Worm (Caenorhabditis elegans) whole organism, early embryonic: ENCODE measurements around the gene F28A10.8.

Source experiments
- B0310.2 ChIP-seq: sonication (generic microtip); optimal IDR thresholded peaks from 2 replicates; lab custom pipeline; 2016; ENCODE audit warnings: mild to moderate bottlenecking, missing genetic modification characterization, missing compliant biosample characterization
- aly-1 ChIP-seq: sonication (generic microtip); optimal IDR thresholded peaks from 2 replicates; lab custom pipeline; 2016; ENCODE audit warnings: missing genetic modification characterization, missing compliant biosample characterization
- ama-1 ChIP-seq: fragments of 150-350 bp; optimal IDR thresholded peaks from 2 replicates; lab custom pipeline; 2014
- ceh-13 ChIP-seq: fragments of 200-800 bp; sonication (Bioruptor generic); optimal IDR thresholded peaks from 2 replicates; lab custom pipeline; 2018; ENCODE audit warnings: mild to moderate bottlenecking, missing genetic modification characterization, missing compliant biosample characterization
- ceh-36 ChIP-seq: sonication (generic microtip); optimal IDR thresholded peaks from 2 replicates; lab custom pipeline; 2016; ENCODE audit warnings: missing genetic modification characterization, inconsistent platforms, missing compliant biosample characterization
- ets-7 ChIP-seq: sonication (generic microtip); optimal IDR thresholded peaks from 2 replicates; lab custom pipeline; 2016; ENCODE audit warnings: missing genotype, missing genetic modification characterization, missing compliant biosample characterization
- flt-1 ChIP-seq: fragments of 200-800 bp; sonication (Bioruptor generic); IDR thresholded peaks from 2 replicates; pipeline ENCODE4 v1.3.6; 2022; ENCODE audit warnings: missing genetic modification characterization, missing compliant biosample characterization
- hmbx-1 ChIP-seq: sonication (generic microtip); optimal IDR thresholded peaks from 2 replicates; lab custom pipeline; 2016; ENCODE audit warnings: mild to moderate bottlenecking, missing genetic modification characterization, missing compliant biosample characterization
- hmg-4 ChIP-seq: fragments of 200-800 bp; sonication (Bioruptor generic); optimal IDR thresholded peaks from 2 replicates; lab custom pipeline; 2018; ENCODE audit warnings: mild to moderate bottlenecking, missing genetic modification characterization, missing compliant biosample characterization
- scrt-1 ChIP-seq: fragments of 200-800 bp; sonication (Bioruptor generic); IDR thresholded peaks from 2 replicates; pipeline ENCODE4 v1.3.6; 2022; ENCODE audit warnings: missing genetic modification characterization, missing compliant biosample characterization
- tbx-11 ChIP-seq: fragments of 200-800 bp; sonication (Bioruptor generic); IDR thresholded peaks from 2 replicates; pipeline ENCODE4 v1.3.6; 2022; ENCODE audit warnings: missing genetic modification characterization, missing compliant biosample characterization
- tra-4 ChIP-seq: sonication (generic microtip); optimal IDR thresholded peaks from 2 replicates; lab custom pipeline; 2017; ENCODE audit warnings: missing genetic modification characterization, missing compliant biosample characterization

- TF ChIP-seq B0310.2 (tag; lab: Kevin White, UChicago) (no peak), ets-7 (tag; lab: Kevin White, UChicago) (no peak), ama-1 (no peak), hmg-4 (GFP tag; lab: Kevin White, UChicago) (no peak), flt-1 (GFP tag; lab: Robert Waterston, UW) (no peak), tbx-11 (GFP tag; lab: Robert Waterston, UW) (no peak), aly-1 (tag; lab: Kevin White, UChicago) (no peak), hmbx-1 (no peak), ceh-36 (no peak), ceh-13 (GFP tag; lab: Kevin White, UChicago) (no peak), tra-4 (tag; lab: Kevin White, UChicago) (no peak), scrt-1 (GFP tag; lab: Robert Waterston, UW) (no peak)
Observed at ce11 chrII:861564-861963, 23.2 kb upstream of the F28A10.8 start, which contains the start of gene Y46B2A.4.
